Worm (Caenorhabditis elegans) whole organism, L3 larva: ENCODE data around the gene cest-13.

Source experiments
- elt-3 ChIP-seq, 3 experiments: fragments of 150-350 bp in 1 of 3; sonication (generic microtip) in 2 of 3; optimal IDR thresholded peaks; 2 replicates in 2 of 3; 4 replicates in 1 of 3; lab custom pipeline; 2014 to 2017; ENCODE audit warnings: missing biosample characterization in 3 of 3, missing genetic modification characterization in 3 of 3
- lin-15B ChIP-seq: fragments of 150-350 bp; optimal IDR thresholded peaks from 2 replicates; lab custom pipeline; 2014; ENCODE audit warnings: missing biosample characterization, missing genetic modification characterization
- mdl-1 ChIP-seq: fragments of 150-350 bp; optimal IDR thresholded peaks from 2 replicates; lab custom pipeline; 2014; ENCODE audit warnings: missing biosample characterization, missing genetic modification characterization
- nhr-76 ChIP-seq: fragments of 150-350 bp; sonication (generic microtip); optimal IDR thresholded peaks from 5 replicates; lab custom pipeline; 2014; ENCODE audit warnings: missing biosample characterization, missing genetic modification characterization
- pqm-1 ChIP-seq: fragments of 150-350 bp; optimal IDR thresholded peaks from 2 replicates; lab custom pipeline; 2017; ENCODE audit warnings: missing biosample characterization, missing genetic modification characterization, inconsistent platforms

- no peak for TF ChIP-seq mdl-1 (tag; lab: Kevin White, UChicago)
- peak in 1 of 3 experiments; percentile 68 for TF ChIP-seq elt-3 (tag; optimal IDR thresholded peaks at IDR 0.05; lab: Kevin White, UChicago)
- TF ChIP-seq pqm-1 (tag; lab: Kevin White, UChicago): no peak
- TF ChIP-seq lin-15B (tag; lab: Kevin White, UChicago): no peak
- no peak for TF ChIP-seq nhr-76
Observed at ce11 chrX:13726285-13726684, 33.8 kb upstream of the cest-13 start.
